Worm (Caenorhabditis elegans): ENCODE results near the gene F58B4.6.

DNA sequence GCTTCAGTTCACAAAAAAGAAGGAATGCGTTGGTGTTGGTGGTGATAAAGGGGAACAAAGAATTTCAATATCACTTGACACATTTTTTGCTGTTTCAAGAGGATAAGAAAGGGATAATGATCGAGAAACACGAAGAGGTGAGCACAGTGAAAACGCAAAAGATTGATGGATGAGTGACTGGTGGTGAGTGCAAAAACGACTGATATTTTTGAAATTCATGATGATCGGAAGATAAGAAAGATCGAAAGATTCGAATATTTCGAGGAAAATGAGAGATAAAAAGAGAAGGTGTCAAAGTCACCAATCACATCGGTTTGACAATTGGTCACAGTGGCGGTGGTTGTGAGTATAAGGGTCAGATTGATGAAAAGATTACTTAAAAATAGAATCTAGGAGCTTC, 8.9 kb upstream of the F58B4.6 start:
- TF ChIP-seq rpc-1 (optimal IDR thresholded peaks at IDR 0.05) (no peak), rpc-1 (tag; optimal IDR thresholded peaks at IDR 0.05) (no peak), tbx-9 (tag; optimal IDR thresholded peaks at IDR 0.05; ENCODE audit: borderline replicate concordance) (no peak), him-1 (tag; optimal IDR thresholded peaks at IDR 0.05) (no peak)

Data from whole organism, young adult.